Worm (Caenorhabditis elegans): ENCODE data around the gene set-1.
A peak's percentile ranks its signal among the peaks of the same experiment; 100 is the strongest.

The set-1 gene

ce11 chrIII:6431766-6432228 is 20.4 kb downstream of the set-1 start, which contains the start of the genes mrps-17 and txdc-9 (continued):
- TF ChIP-seq dpl-1 (GFP tag; optimal IDR thresholded peaks at IDR 0.05), result peak; percentile 70 to 84 (median 78)
- peak; percentile 62 for TF ChIP-seq fkh-10 (GFP tag; optimal IDR thresholded peaks at IDR 0.05)
- TF ChIP-seq unc-130 (tag; optimal IDR thresholded peaks at IDR 0.05), result peak; percentile 97
- TF ChIP-seq elt-2 (tag; optimal IDR thresholded peaks at IDR 0.05), result peak; percentile 2
- TF ChIP-seq elt-3 (tag; optimal IDR thresholded peaks at IDR 0.05), result peak in 2 of 6 experiments; percentile 45 to 76

ce11 chrIII:6430834-6431233 is 21.3 kb downstream of the set-1 start, which contains the start of gene popl-1:
Gene popl-1, minus strand, starts transcription at chrIII:6430934.
- no peak for TF ChIP-seq elt-2 (tag; optimal IDR thresholded peaks at IDR 0.05)
- TF ChIP-seq dsc-1 (tag; optimal IDR thresholded peaks at IDR 0.05), result no peak
- no peak for TF ChIP-seq lin-13 (GFP tag; optimal IDR thresholded peaks at IDR 0.05)
- TF ChIP-seq irx-1 (tag; optimal IDR thresholded peaks at IDR 0.05), result no peak
- TF ChIP-seq xbp-1 (tag; optimal IDR thresholded peaks at IDR 0.05), result no peak
- no peak for TF ChIP-seq ceh-88 (GFP tag; IDR thresholded peaks at IDR 0.05)

ce11 chrIII:6427205-6427604 is 25.0 kb downstream of the set-1 start, which contains the start of gene C05D11.8:
Gene C05D11.8, minus strand, starts transcription at chrIII:6427305.
- TF ChIP-seq fkh-4 (tag; optimal IDR thresholded peaks at IDR 0.05; ENCODE audit: borderline replicate concordance), result no peak
- no peak for TF ChIP-seq xbp-1 (tag; optimal IDR thresholded peaks at IDR 0.05)
- TF ChIP-seq ceh-82 (tag; optimal IDR thresholded peaks at IDR 0.05), result no peak
- TF ChIP-seq unc-130 (tag; optimal IDR thresholded peaks at IDR 0.05), result no peak
- TF ChIP-seq dpl-1 (GFP tag; optimal IDR thresholded peaks at IDR 0.05), result no peak
- no peak for TF ChIP-seq nhr-85 (tag)

ce11 chrIII:6422721-6423120 is 29.5 kb downstream of the set-1 start:
- TF ChIP-seq snpc-4 (tag; optimal IDR thresholded peaks at IDR 0.05) (no peak), lin-14 (GFP tag; optimal IDR thresholded peaks at IDR 0.05) (peak; percentile 45), nhr-19 (GFP tag; conservative IDR thresholded peaks at IDR 0.05) (0 out of 2 replicates have a peak, but pooled peaks have one; percentile 4), elt-2 (tag; optimal IDR thresholded peaks at IDR 0.05) (peak; percentile 46), unc-30 (tag; optimal IDR thresholded peaks at IDR 0.05) (no peak), nhr-71 (tag; optimal IDR thresholded peaks at IDR 0.05) (peak; percentile 30), nhr-47 (tag; optimal IDR thresholded peaks at IDR 0.05) (no peak), lin-35 (GFP tag; optimal IDR thresholded peaks at IDR 0.05) (peak in 1 of 2 experiments; percentile 50), nhr-85 (tag) (peak; percentile 78), nhr-20 (tag; optimal IDR thresholded peaks at IDR 0.05) (peak; percentile 45), hlh-17 (GFP tag; optimal IDR thresholded peaks at IDR 0.05; ENCODE audit: borderline replicate concordance) (no peak), snu-23 (GFP tag; optimal IDR thresholded peaks at IDR 0.05) (peak; percentile 28), aha-1 (tag; optimal IDR thresholded peaks at IDR 0.05) (no peak), ets-5 (GFP tag; IDR thresholded peaks at IDR 0.05) (no peak), zag-1 (tag; optimal IDR thresholded peaks at IDR 0.05) (no peak)

ce11 chrIII:6421973-6422511 is 30.1 kb downstream of the set-1 start:
- TF ChIP-seq lir-3 (tag; optimal IDR thresholded peaks at IDR 0.05; ENCODE audit: poor library complexity), result no peak
- TF ChIP-seq unc-30 (tag; optimal IDR thresholded peaks at IDR 0.05), result no peak
- peak; percentile 72 for TF ChIP-seq elt-2 (tag; optimal IDR thresholded peaks at IDR 0.05)
- no peak for TF ChIP-seq nhr-76 (tag; optimal IDR thresholded peaks at IDR 0.05)
- peak; percentile 16 for TF ChIP-seq nhr-20 (tag; optimal IDR thresholded peaks at IDR 0.05)
- peak in 1 of 2 experiments; percentile 57 for TF ChIP-seq lin-35 (GFP tag; optimal IDR thresholded peaks at IDR 0.05)
- TF ChIP-seq ceh-63 (GFP tag; optimal IDR thresholded peaks at IDR 0.05), result no peak
- no peak for TF ChIP-seq ceh-90 (tag; optimal IDR thresholded peaks at IDR 0.05)
- peak; percentile 41 for TF ChIP-seq lin-14 (GFP tag; optimal IDR thresholded peaks at IDR 0.05)
- no peak for TF ChIP-seq isw-1 (GFP tag; IDR thresholded peaks at IDR 0.05)
- peak; percentile 34 for TF ChIP-seq nhr-19 (GFP tag; conservative IDR thresholded peaks at IDR 0.05)
- TF ChIP-seq tlp-1 (tag; optimal IDR thresholded peaks at IDR 0.05), result no peak
- peak in 1 of 2 experiments; percentile 31 for TF ChIP-seq mdl-1 (tag; optimal IDR thresholded peaks at IDR 0.05)
- TF ChIP-seq nhr-90 (tag; optimal IDR thresholded peaks at IDR 0.05; ENCODE audit: poor library complexity), result peak; percentile 35
- TF ChIP-seq jun-1 (tag; optimal IDR thresholded peaks at IDR 0.05), result peak; percentile 14
- peak; percentile 28 for TF ChIP-seq nhr-71 (tag; optimal IDR thresholded peaks at IDR 0.05)
- TF ChIP-seq hlh-4 (tag; optimal IDR thresholded peaks at IDR 0.05), result no peak
- TF ChIP-seq nhr-85 (tag), result peak; percentile 45
- peak; percentile 36 for TF ChIP-seq blmp-1 (tag; optimal IDR thresholded peaks at IDR 0.05)
- no peak for TF ChIP-seq C34B4.2 (tag; optimal IDR thresholded peaks at IDR 0.05)
